Fruit fly (Drosophila melanogaster): ENCODE data around the gene dls.

dls gene

DNA sequence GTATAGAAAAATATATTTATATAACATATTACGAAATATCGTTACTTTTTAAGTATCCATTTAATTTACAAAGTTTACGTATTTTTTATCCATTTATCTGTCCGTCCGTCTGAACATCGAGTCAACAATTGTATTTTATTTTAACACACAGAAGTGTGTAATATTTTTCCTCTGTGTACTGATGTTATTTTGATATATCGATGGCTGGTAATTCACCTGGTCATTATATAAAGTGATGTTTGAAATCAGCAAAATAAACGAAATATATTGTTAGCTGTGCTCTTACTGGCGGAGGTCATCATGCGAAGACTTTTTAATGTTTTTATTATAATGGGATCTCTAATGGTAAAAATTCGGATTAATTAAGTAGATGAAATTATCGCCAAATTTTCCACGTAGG, 1.2 kb upstream of the dls start, which contains the start of gene CG33689:
TSS of gene CG33689 (plus strand) at position 301 of the 400 bp plus-strand sequence.
- TF ChIP-seq noc (tag; optimal IDR thresholded peaks at IDR 0.05) = no peak

DNA sequence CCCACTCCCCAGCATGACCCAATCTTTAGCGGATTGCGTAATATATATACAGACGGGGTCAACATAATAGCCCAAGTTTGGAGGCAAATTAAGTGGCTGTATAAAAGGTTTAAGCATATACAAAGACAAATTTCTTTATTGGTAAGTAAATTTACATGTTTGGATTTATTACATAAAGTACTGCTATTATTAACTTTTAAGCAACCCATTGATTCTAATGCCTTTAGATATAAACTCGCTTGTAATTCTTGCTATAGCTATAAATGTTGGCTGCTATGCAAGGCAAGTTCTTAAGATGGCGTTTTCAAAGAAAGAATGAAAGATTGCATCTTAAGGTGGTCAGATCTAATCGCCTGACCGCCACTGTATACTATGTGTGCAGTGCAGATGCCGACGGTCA, 1.4 kb downstream of the dls start:
- TF ChIP-seq noc (tag; optimal IDR thresholded peaks at IDR 0.05) = peak; percentile 64

DNA sequence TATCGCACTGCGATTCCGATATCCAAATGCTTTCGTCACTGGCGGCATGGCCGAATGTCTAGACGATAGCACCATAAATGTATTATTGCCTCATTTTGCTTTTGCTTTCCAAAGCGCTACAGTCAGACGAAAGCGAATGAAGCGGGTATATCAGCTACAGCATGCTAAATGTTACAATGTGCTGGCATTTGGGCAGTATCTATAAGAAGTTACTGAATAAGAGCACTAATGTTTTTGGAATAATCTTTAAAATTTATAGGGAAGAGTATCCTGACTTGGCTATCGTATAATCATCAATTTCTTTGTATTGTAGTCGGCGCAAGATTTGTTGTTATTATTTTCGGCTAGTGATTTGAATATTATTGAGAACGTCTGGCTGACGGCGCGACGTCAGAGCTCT, 2.1 kb downstream of the dls start:
- TF ChIP-seq noc (tag; optimal IDR thresholded peaks at IDR 0.05) = peak; percentile 87

DNA sequence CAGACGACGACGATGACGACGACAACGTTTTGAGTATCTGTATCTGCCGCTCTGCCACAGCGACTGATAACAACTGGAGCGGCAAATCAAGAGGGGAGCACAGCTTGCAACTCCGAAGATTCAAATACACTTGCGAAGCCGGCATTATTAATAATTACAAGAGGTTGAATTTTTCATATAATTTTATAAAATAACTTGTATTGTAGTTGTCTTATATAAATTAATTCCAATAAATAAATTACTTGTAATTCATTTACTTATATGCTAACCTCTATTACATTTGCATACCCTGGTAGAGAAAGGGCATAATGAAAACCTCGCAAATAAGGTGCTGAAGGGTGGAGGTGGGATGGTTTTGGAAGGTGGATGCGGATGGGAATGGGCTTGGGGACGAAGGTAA, 3.0 kb downstream of the dls start:
- no peak for TF ChIP-seq noc (tag; optimal IDR thresholded peaks at IDR 0.05)

DNA sequence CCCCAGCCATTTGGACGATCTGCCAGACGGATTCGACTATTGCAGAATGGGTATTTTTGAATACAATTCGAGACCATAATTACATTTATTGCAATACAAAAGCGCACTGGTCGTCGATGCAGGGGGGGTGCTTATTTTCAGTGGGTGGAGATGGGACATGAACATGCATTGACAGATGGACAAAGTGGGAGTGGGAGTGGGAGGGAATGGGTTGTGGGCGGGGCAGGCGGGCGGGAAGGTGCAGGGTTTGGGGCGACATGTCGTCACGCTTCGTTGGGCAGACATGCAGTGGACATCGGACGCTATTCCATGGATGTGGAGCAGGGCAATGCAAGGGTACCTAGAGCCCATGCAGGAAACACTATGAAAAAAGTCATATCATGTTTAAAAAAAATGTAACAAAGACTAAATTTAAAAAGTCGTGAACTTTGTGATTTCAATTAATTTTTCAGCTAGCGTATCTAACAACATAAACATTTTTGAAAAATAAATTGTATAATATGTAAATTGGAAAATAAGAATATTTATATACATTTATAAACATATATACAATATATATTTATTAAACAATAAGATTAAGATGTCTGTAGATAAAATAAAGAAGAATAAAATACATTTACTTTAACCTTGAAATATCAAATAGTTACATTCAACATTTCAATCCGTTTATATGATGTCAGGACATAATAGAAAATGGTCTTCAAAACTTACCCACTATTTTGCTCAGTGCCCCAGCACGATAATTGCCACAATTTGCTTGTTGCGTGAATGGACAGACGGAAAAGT, 7.1 kb downstream of the dls start:
- TF ChIP-seq noc (tag; optimal IDR thresholded peaks at IDR 0.05) = no peak

DNA sequence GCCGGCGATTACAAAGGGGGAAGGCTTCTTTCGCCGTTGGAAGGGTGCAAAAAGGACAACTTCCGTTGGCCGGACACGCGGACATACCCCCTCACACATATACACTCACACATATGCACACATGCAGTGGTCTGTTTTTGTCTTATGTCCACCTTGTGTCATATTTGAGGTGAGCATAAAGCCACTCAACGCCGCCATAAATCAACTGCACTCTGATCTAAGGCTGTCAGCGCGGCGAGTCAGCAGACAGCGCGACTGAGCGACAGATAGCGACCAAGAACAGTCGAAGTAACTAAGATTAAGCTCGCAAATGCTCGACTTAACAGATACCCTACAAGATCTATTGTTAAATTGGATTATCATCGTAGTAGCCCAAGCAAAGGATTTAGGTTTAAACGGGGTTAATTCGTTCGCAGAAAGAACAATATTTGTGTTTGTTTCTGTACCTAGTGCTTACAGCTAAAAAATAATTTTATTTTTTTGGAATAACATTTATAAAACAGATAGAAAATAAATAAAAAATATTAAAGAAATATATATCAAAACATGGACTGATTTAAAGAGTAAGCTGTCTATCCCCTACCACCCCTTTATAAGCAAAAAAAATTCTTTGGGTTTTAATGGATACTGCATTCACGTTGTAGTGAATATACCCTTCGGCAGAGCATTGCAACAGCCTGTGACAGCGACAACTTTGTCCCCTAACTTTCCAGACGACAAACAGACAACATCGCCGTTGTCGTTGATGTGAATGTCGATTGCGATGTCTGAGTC, 7.9 kb downstream of the dls start:
- no peak for TF ChIP-seq noc (tag; optimal IDR thresholded peaks at IDR 0.05)

DNA sequence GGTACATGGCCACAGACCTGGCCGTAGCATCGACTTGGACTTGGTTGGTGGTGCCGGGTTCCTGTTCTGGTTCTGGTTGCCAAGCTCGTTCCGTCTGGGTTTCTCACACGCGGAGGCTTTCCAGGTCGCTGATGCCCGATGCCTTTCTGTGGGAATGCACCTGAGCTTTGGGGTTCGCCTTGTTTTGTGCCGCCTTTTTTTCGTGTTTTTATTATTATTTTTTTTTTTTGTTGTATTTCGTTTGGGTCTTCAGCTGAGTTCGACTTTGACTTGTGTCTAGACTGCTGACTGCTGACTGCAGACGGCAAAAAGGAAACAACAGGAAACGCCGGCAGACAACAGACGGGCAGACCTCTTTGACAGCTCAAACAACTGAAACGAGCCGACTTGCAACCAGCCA, 8.5 kb downstream of the dls start:
- TF ChIP-seq noc (tag; optimal IDR thresholded peaks at IDR 0.05) = no peak

DNA sequence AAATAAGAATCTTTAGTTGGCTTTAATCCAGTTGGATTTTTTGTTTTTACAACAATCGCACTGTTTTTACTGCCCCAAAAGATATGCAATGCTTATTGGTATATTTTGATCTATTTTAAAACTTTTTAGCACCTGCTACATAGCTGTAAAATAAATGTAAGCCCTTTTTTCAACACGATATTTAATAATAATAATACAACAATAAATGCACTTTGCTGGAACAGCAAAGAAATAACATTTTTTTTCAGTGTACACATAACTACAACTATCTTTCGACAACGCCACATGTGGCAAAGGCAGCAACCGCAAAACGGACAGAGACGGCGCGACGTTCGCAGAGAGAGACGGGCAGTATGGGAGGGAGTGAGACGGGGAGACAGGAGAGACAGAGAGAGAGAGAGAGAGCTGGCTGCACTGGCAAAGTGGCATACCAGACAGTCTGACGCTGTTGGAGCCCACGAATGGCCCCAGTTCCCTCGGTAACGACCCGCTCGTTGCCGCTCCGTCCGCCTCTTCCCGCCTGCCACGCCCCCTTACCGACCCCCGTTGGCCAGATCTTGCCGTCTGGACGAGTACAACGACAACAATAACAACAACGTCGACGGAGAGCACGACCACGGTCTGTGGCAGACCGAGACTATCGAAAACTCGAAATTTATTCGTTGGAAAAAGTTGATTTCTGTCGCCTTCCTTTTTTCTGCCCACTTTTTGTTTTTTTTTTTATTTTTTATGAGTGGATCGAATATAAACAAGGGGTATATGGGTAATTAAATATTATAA, 10.2 kb downstream of the dls start:
- TF ChIP-seq noc (tag; optimal IDR thresholded peaks at IDR 0.05) = no peak

DNA sequence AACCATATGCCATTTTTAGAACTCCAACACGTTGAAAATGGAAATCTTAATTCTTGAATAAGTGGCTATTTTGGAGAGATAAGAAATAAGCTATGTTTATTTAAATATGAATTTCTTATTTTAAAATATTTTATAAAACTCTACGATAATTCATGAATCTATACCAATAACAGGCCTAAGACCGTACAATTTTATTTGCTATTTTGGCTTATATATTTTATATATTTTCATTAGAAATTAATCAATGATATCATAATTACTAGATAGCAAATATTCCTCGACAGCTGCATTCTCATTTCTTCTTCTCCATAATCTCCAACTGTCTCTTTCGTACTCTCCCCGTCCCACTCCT, 10.8 kb downstream of the dls start:
- no peak for TF ChIP-seq noc (tag; optimal IDR thresholded peaks at IDR 0.05)

DNA sequence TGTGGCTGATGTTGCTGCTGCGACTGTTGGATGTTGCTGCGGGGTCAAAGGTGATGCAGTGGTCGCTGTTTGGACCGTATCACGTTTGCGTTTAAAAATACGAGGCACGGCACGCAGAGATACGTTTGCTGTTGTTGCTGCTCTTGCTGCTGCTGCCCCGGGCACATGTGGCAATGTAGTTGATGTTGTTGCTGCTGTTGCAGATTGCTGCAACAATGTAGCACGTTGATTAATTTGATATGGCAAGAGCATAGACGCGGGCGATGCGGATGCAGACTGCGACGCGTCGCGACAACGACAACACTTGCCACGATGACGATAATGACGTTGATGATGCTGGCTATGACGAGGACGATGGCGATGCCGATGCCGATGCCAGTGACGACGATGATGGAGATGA, 12.1 kb downstream of the dls start:
- TF ChIP-seq noc (tag; optimal IDR thresholded peaks at IDR 0.05) = no peak

DNA sequence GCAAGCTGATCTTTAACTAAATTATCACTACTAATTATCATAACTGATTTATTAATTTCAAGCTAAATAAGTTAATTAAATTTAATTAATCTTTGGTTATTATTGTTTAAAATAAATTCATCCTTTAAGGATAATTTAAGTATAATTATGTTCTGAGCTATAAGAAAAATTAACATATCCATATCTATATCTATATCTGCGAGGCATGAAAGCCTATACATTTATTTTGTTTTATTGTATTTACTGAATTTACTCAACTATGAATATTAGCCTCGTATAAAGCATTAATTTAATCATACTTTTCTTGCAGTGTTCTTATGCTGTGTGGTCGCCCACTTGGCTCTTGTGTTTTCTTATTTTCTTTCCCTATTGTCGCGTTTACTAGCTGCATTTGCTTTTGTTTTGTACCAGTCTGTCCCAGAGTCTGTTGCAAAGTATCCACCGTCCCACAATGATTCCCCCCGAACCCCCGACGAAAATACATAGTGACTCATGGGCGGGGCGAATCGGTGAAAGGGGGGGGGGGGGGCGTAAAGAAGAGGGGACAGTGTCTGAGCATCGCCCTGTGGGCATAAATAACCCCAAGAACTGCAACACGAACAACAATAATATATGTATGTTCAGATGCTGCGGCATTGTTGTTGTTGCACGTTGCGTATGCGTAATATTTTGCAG, 13.5 kb downstream of the dls start:
- no peak for TF ChIP-seq noc (tag; optimal IDR thresholded peaks at IDR 0.05)

DNA sequence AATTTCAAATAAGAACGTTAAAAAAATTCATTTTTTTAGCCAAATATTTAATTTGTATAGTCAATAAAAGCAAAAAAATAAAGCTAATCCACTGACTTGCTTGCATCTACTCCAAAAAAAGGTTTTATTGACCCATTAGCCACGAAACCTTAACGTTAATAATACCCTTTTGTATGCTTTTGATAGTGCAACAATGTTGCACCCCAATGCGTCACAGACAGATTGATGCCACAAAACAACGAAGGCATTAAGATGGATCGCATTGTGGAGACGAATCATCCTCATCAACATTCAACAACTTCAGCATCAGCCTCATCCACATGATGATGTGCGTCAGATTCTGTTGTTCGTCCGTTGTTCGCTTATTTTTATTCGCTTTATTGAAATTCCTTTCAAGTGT, 14.3 kb downstream of the dls start:
- TF ChIP-seq noc (tag; optimal IDR thresholded peaks at IDR 0.05) = no peak

DNA sequence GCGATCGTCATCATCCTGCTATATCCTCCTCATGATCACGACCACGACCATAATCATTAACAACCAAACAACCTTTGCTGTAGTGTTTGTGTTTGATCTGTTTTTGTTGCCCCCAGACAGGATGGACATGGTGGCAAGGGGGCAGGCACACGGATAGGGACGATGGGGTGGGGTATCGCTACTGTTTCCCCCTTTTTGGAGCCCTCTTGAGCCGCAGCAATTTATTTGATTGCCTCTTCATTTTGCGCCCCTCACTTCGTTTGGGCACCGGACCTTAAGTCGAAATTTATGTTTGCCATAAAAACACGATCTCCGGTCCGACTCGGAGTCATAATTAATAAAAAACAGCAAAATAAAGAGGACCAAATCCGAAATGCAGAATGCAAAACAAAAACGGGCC, 14.7 kb downstream of the dls start:
- no peak for TF ChIP-seq noc (tag; optimal IDR thresholded peaks at IDR 0.05)

DNA sequence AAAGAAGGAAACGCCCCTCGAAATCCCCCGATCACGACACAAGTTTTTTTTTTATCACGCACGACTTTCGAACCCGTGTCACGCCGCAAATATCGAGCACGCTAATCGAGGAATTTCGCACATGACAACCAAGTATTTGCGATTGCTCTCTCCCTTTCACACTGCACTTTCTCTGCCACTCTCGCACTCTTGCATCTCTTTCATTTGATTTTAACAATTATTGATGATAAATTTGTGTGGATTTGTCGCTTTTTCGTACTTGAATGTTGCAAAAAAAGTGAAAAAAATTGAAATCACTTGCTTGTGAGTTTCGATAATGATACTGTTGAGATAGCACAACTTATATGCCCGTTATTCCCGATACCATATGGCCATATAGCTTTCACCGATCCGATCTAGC, 16.1 kb downstream of the dls start, which contains the start of gene CG13073:
TSS of gene CG13073 (minus strand) at position 101 of the 400 bp plus-strand sequence.
- no peak for TF ChIP-seq noc (tag; optimal IDR thresholded peaks at IDR 0.05)

DNA sequence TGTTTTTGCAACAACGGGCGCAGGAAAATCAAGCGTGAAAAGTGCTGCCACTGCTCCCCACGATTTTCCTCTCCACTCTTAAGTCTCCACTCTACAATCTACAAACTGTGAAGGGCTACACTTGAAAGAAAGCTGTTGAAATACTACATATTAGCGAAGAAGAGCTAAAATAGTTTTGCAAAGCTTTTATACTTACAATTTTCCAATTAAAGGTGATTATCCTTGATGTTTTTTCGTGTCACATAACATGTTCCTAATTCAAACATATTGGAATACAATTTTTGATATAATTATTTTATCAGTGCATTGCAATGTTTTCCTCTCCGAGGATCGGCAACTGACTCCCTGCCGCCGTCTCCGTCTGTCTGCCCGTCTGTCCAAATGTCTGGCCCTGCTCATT, 16.8 kb downstream of the dls start:
- TF ChIP-seq noc (tag; optimal IDR thresholded peaks at IDR 0.05) = no peak

DNA sequence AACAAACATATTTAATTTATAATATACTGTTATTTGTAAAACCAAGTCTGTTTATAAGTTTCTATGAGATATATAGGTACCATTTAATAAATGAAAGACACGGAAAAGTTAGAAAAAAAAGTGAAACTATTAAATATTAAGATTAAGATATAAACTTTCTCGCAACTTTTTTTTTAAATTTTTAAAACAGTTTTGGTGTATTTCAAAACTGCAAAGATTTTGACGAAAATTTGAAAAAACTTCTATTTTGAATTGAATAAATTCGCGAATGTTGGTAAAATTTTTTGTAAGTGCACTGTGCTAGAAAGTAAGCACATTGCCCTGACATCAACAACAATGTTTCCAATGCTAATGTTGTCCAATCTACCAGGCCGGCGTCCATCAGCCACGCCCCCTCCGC, 20.1 kb downstream of the dls start:
- TF ChIP-seq noc (tag; optimal IDR thresholded peaks at IDR 0.05) = no peak
